Worm (Caenorhabditis elegans) whole organism, young adult: ENCODE measurements around the gene unc-10.

Experiments used
- T07F8.4 ChIP-seq: sonication (generic microtip); optimal IDR thresholded peaks from 2 replicates; lab custom pipeline; 2016; ENCODE audit warnings: mild to moderate bottlenecking, missing genetic modification characterization, moderate library complexity, missing compliant biosample characterization
- aptf-3 ChIP-seq: fragments of 200-800 bp; sonication (Bioruptor generic); IDR thresholded peaks from 2 replicates; pipeline ENCODE4 v1.3.6; 2022; ENCODE audit warnings: missing genetic modification characterization, missing compliant biosample characterization
- attf-6 ChIP-seq: fragments of 200-800 bp; sonication (Bioruptor generic); IDR thresholded peaks from 2 replicates; pipeline ENCODE4 v1.3.6; 2022; ENCODE audit warnings: missing genetic modification reagents, missing genetic modification characterization, missing compliant biosample characterization
- dpff-1 ChIP-seq: sonication (generic microtip); optimal IDR thresholded peaks from 2 replicates; lab custom pipeline; 2017; ENCODE audit warnings: mild to moderate bottlenecking, missing genetic modification characterization, missing compliant biosample characterization

ce11 chrX:7306434-7306833, 26.3 kb upstream of the unc-10 start:
- TF ChIP-seq dpff-1 (no peak), T07F8.4 (tag; lab: Kevin White, UChicago) (no peak), aptf-3 (GFP tag; lab: Robert Waterston, UW) (no peak), attf-6 (GFP tag; lab: Robert Waterston, UW) (no peak)
